Worm (Caenorhabditis elegans) whole organism, midembryonic: ENCODE measurements around the gene rpn-5.

ENCODE experiments used
- klf-2 ChIP-seq: fragments of 200-800 bp; sonication (Bioruptor generic); conservative IDR thresholded peaks from 2 replicates; pipeline ENCODE4 v1.3.6; 2022; ENCODE audit warnings: missing genetic modification reagents, missing genetic modification characterization, missing compliant biosample characterization
- med-1 ChIP-seq: sonication (generic microtip); optimal IDR thresholded peaks from 2 replicates; lab custom pipeline; 2017; ENCODE audit warnings: missing genetic modification characterization, mild to moderate bottlenecking, missing compliant biosample characterization, antibody characterized with exemption, missing genetic modification reagents; ENCODE audit not compliant: insufficient read depth
- ztf-29 ChIP-seq: fragments of 200-800 bp; sonication (Bioruptor generic); IDR thresholded peaks from 2 replicates; pipeline ENCODE4 v1.3.6; 2022; ENCODE audit warnings: missing genetic modification reagents, missing genetic modification characterization, missing compliant biosample characterization

ce11 chrII:4726750-4727384, 28.6 kb upstream of the rpn-5 start:
- TF ChIP-seq klf-2 (GFP tag; lab: Robert Waterston, UW) (no peak), ztf-29 (GFP tag; lab: Robert Waterston, UW) (no peak), med-1 (GFP tag; lab: Kevin White, UChicago) (no peak)
